Worm (Caenorhabditis elegans): Measurements from ENCODE around the gene kmo-2.
A peak's percentile ranks its signal among the peaks of the same experiment; 100 is the strongest.
"Not testable (repeated sequence)": the region's sequence is repeated elsewhere in the genome, so short reads cannot be mapped to it uniquely, and the experiment has no call there.

kmo-2 gene

ce11 chrV:12024273-12024672 lies 44.1 kb downstream of the kmo-2 start:
- TF ChIP-seq lin-40 (tag; optimal IDR thresholded peaks at IDR 0.05) (peak; percentile 23), athp-1 (tag; optimal IDR thresholded peaks at IDR 0.05) (no peak), nfyb-1 (GFP tag; IDR thresholded peaks at IDR 0.05) (0 out of 2 replicates have a peak, but pooled peaks have one; percentile 57), K12H6.12 (tag; optimal IDR thresholded peaks at IDR 0.05) (peak; percentile 49), egrh-3 (GFP tag; IDR thresholded peaks at IDR 0.05) (peak; percentile 93), ztf-25 (GFP tag; IDR thresholded peaks at IDR 0.05) (0 out of 2 replicates have a peak, but pooled peaks have one; percentile 7), ztf-28 (GFP tag; IDR thresholded peaks at IDR 0.05) (0 out of 2 replicates have a peak, but pooled peaks have one; percentile 37), rec-8 (tag; optimal IDR thresholded peaks at IDR 0.05) (no peak), cebp-1 (GFP tag; IDR thresholded peaks at IDR 0.05) (0 out of 2 replicates have a peak, but pooled peaks have one; percentile 49), cebp-1 (tag; optimal IDR thresholded peaks at IDR 0.05) (peak; percentile 10), ekl-4 (GFP tag; IDR thresholded peaks at IDR 0.05) (no peak), snpc-4 (GFP tag; optimal IDR thresholded peaks at IDR 0.05) (no peak), snpc-4 (tag; optimal IDR thresholded peaks at IDR 0.05) (peak in 1 of 4 experiments; percentile 7), lin-54 (GFP tag; optimal IDR thresholded peaks at IDR 0.05) (no peak), nfya-1 (tag; optimal IDR thresholded peaks at IDR 0.05; ENCODE audit: borderline replicate concordance, insufficient read depth) (no peak), unc-62 (GFP tag; optimal IDR thresholded peaks at IDR 0.05) (no peak), somi-1 (GFP tag; optimal IDR thresholded peaks at IDR 0.05) (peak; percentile 26), mcd-1 (GFP tag; IDR thresholded peaks at IDR 0.05) (peak; percentile 28; the same call in 1 of the 2 replicates), lag-1 (GFP tag; IDR thresholded peaks at IDR 0.05) (no peak), tbp1 (GFP tag; optimal IDR thresholded peaks at IDR 0.05) (no peak), B0336.3 (GFP tag; IDR thresholded peaks at IDR 0.05) (0 out of 2 replicates have a peak, but pooled peaks have one; percentile 42), C06A6.2 (GFP tag; conservative IDR thresholded peaks at IDR 0.05) (0 out of 2 replicates have a peak, but pooled peaks have one; percentile 12), ccch-3 (GFP tag; optimal IDR thresholded peaks at IDR 0.05) (no peak), mel-28 (tag; optimal IDR thresholded peaks at IDR 0.05; ENCODE audit: borderline replicate concordance) (no peak), madf-10 (tag; optimal IDR thresholded peaks at IDR 0.05) (peak; percentile 40), die-1 (tag; optimal IDR thresholded peaks at IDR 0.05) (no peak), ceh-27 (GFP tag; optimal IDR thresholded peaks at IDR 0.05) (peak; percentile 14), egl-18 (GFP tag; IDR thresholded peaks at IDR 0.05) (no peak), zfh-2 (GFP tag; conservative IDR thresholded peaks at IDR 0.05) (peak; percentile 98), nhr-80 (tag; optimal IDR thresholded peaks at IDR 0.05) (no peak), ceh-100 (GFP tag; IDR thresholded peaks at IDR 0.05) (peak; percentile 38; the same call in 1 of the 2 replicates)

ce11 chrV:12020940-12021339 lies 47.4 kb downstream of the kmo-2 start:
- TF ChIP-seq snpc-1.1 (tag; optimal IDR thresholded peaks at IDR 0.05; ENCODE audit: insufficient read depth) (no peak), athp-1 (tag; optimal IDR thresholded peaks at IDR 0.05) (no peak), nhr-80 (tag; optimal IDR thresholded peaks at IDR 0.05) (peak; percentile 69), D2030.7 (GFP tag; IDR thresholded peaks at IDR 0.05) (no peak)

DNA sequence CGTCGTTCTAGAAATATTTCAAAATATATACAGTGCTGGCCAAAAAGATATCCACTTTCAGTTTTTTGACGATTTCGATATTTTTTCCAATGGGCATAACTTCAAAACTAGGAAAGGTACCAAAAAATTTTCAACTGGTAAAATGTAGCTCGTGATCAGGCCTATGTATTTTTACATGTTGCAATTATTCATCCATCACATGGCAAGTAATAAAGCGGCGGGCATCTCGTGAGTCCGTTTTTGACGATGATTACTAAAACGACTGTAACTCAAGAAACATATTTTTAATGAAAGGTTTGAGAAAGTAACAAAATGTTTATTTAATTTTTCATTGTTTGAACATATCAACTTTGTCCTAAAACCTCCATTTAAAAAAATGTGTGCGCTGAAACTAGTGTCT lies 48.3 kb downstream of the kmo-2 start, which contains the start of gene F10C2.3:
Gene F10C2.3, plus strand, starts transcription at position 301 of the 400 bp plus-strand sequence.
- not testable (repeated sequence) for TF ChIP-seq sptf-2, lsl-1, ets-4 (GFP tag; optimal IDR thresholded peaks at IDR 0.05)
